Worm (Caenorhabditis elegans): ENCODE measurements around the gene Y53C12A.7.
A peak's percentile ranks its signal among the peaks of the same experiment; 100 is the strongest.

Gene Y53C12A.7

DNA sequence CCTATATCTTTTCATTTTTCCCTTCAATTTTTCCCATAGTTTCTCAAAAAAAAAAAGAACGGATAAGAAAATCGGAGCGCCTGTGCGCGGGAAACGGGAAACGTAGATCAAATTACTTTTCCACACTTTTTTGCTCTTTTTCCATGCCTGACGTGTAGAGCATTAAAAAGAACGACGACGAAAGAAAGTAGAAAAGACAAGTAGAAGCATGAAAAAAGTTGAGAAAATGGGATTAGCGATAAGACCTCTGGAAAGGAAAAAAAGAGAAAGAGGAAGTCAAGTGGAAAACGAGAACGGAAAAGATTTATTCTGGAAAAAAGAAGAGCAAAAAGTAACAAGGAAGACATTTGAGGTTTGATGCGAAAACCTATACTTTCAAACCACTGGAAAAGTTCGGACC is 28.2 kb downstream of the Y53C12A.7 start:
- TF ChIP-seq ets-5 (GFP tag; IDR thresholded peaks at IDR 0.05): no peak
- no peak for TF ChIP-seq snu-23 (GFP tag; optimal IDR thresholded peaks at IDR 0.05)
- no peak for TF ChIP-seq F16B12.6 (tag; optimal IDR thresholded peaks at IDR 0.05)
- no peak for TF ChIP-seq ceh-82 (tag; optimal IDR thresholded peaks at IDR 0.05)
- TF ChIP-seq hlh-17 (GFP tag; optimal IDR thresholded peaks at IDR 0.05; ENCODE audit: borderline replicate concordance): no peak
- TF ChIP-seq fkh-10 (GFP tag; optimal IDR thresholded peaks at IDR 0.05): peak; percentile 92
- peak; percentile 19 for TF ChIP-seq lin-14 (GFP tag; optimal IDR thresholded peaks at IDR 0.05)
- no peak for TF ChIP-seq ceh-8 (GFP tag; optimal IDR thresholded peaks at IDR 0.05)
- TF ChIP-seq Y116A8C.19 (tag; optimal IDR thresholded peaks at IDR 0.05; ENCODE audit: borderline replicate concordance): no peak
- no peak for TF ChIP-seq ceh-88 (GFP tag; IDR thresholded peaks at IDR 0.05)
- TF ChIP-seq pax-3 (tag; optimal IDR thresholded peaks at IDR 0.05): no peak

ce11 chrII:9729196-9729595 is 28.9 kb downstream of the Y53C12A.7 start:
- TF ChIP-seq lin-14 (GFP tag; optimal IDR thresholded peaks at IDR 0.05) (peak; percentile 13), nhr-28 (tag; optimal IDR thresholded peaks at IDR 0.05) (no peak), blmp-1 (tag; optimal IDR thresholded peaks at IDR 0.05) (peak; percentile 74), hlh-4 (tag; optimal IDR thresholded peaks at IDR 0.05) (no peak)

DNA sequence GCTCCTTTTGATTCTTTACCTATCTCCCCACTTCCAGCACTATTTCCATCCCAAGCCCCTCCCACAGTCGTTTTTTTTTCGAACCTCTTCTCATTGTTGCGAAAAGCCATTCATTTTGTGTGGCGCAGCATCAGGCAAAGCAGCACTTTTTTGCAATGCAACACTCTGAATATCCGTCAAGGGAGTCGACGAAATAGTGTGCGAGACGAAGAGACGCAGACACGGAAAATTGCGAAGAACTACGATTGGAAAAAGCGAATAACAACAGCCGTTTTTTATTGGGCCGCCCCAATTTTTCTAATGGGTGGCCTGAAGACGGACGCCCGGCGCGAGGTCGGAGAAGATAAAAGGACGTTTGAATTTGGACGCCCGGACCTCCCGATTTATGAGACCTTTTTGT is 29.5 kb downstream of the Y53C12A.7 start:
- TF ChIP-seq efl-1 (optimal IDR thresholded peaks at IDR 0.05): no peak
- peak in 1 of 2 experiments; percentile 12 for TF ChIP-seq efl-1 (GFP tag; optimal IDR thresholded peaks at IDR 0.05 in 1 of 2)
- TF ChIP-seq lin-14 (GFP tag; optimal IDR thresholded peaks at IDR 0.05): peak; percentile 46
- no peak for TF ChIP-seq nhr-77 (tag; optimal IDR thresholded peaks at IDR 0.05)

DNA sequence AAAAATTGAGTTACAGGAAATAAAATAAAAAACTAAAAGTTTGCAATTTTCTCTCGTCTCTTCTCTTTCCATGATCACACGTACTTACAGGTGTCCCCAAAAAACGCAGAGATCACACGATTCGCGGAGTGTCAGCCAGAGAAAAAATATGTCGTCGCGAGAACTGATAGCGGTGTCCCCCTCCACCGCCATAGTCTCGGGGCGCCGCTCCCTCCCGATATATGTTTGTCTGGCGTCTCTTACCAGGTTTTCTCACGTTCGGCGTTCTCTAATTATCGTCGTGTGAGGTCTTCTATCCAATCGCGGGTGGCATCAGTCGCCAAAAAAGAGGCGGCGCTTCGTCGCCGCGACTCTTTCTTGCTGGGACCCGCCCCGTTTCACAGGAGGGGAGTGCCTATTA is 31.5 kb downstream of the Y53C12A.7 start, which contains the start of gene mab-3:
Gene mab-3 (plus strand): TSS at position 328 of the 400 bp plus-strand sequence.
- TF ChIP-seq nhr-19 (GFP tag; conservative IDR thresholded peaks at IDR 0.05) (peak; percentile 34; the same call in 1 of the 2 replicates), lin-14 (GFP tag; optimal IDR thresholded peaks at IDR 0.05) (peak; percentile 61), rnt-1 (tag; optimal IDR thresholded peaks at IDR 0.05) (peak; percentile 15)

- TF ChIP-seq elt-3 (tag; optimal IDR thresholded peaks at IDR 0.05) (no peak), lin-14 (GFP tag; optimal IDR thresholded peaks at IDR 0.05) (no peak), nhr-12 (tag; optimal IDR thresholded peaks at IDR 0.05) (no peak), mep-1 (tag; optimal IDR thresholded peaks at IDR 0.05) (no peak), aly-2 (tag; optimal IDR thresholded peaks at IDR 0.05) (no peak)
These were observed 35.4 kb downstream of the Y53C12A.7 start for ce11 chrII:9735785-9736184.

ce11 chrII:9738820-9739219 is 38.5 kb downstream of the Y53C12A.7 start:
- no peak for TF ChIP-seq rnt-1 (tag; optimal IDR thresholded peaks at IDR 0.05)
- TF ChIP-seq fos-1 (tag; optimal IDR thresholded peaks at IDR 0.05): no peak
- TF ChIP-seq pag-3 (tag; optimal IDR thresholded peaks at IDR 0.05; ENCODE audit: borderline replicate concordance, insufficient read depth): no peak
- TF ChIP-seq ceh-8 (GFP tag; optimal IDR thresholded peaks at IDR 0.05): no peak
- no peak for TF ChIP-seq dpl-1 (GFP tag; optimal IDR thresholded peaks at IDR 0.05)
- peak; percentile 51 for TF ChIP-seq elt-2 (tag; optimal IDR thresholded peaks at IDR 0.05)
- TF ChIP-seq ztf-11 (tag; optimal IDR thresholded peaks at IDR 0.05): no peak
- no peak for TF ChIP-seq mdl-1 (tag; optimal IDR thresholded peaks at IDR 0.05)
- no peak for TF ChIP-seq F16B12.6 (tag; optimal IDR thresholded peaks at IDR 0.05)
- no peak for TF ChIP-seq sox-4 (tag; optimal IDR thresholded peaks at IDR 0.05)
- TF ChIP-seq lin-13 (GFP tag; optimal IDR thresholded peaks at IDR 0.05): no peak
- TF ChIP-seq lin-14 (GFP tag; optimal IDR thresholded peaks at IDR 0.05): peak; percentile 6
- TF ChIP-seq nhr-11 (tag; optimal IDR thresholded peaks at IDR 0.05): no peak
- TF ChIP-seq ceh-90 (tag; optimal IDR thresholded peaks at IDR 0.05): no peak
- no peak for TF ChIP-seq tlp-1 (tag; optimal IDR thresholded peaks at IDR 0.05)
- no peak for TF ChIP-seq isw-1 (GFP tag; IDR thresholded peaks at IDR 0.05)
- no peak for TF ChIP-seq Y116A8C.19 (tag; optimal IDR thresholded peaks at IDR 0.05; ENCODE audit: borderline replicate concordance)
- no peak for TF ChIP-seq unc-30 (tag; optimal IDR thresholded peaks at IDR 0.05)
- TF ChIP-seq aha-1 (tag; optimal IDR thresholded peaks at IDR 0.05): no peak
- TF ChIP-seq ceh-82 (tag; optimal IDR thresholded peaks at IDR 0.05): no peak
- TF ChIP-seq hlh-17 (GFP tag; optimal IDR thresholded peaks at IDR 0.05; ENCODE audit: borderline replicate concordance): no peak
- TF ChIP-seq efl-1 (optimal IDR thresholded peaks at IDR 0.05): no peak
- TF ChIP-seq efl-1 (GFP tag; optimal IDR thresholded peaks at IDR 0.05 in 1 of 2): peak in 1 of 2 experiments; percentile 85

Data from whole organism, L1 larva.